Worm (Caenorhabditis elegans) whole organism, L1 larva: Measurements from ENCODE around the gene gst-42.

Experiments
- ceh-90 ChIP-seq: sonication (generic microtip); optimal IDR thresholded peaks from 2 replicates; lab custom pipeline; 2016; ENCODE audit warnings: missing genetic modification characterization, missing compliant biosample characterization
- dpl-1 ChIP-seq, 3 experiments: fragments of 150-350 bp in 2 of 3; sonication (generic microtip) in 1 of 3; optimal IDR thresholded peaks; 2 replicates each; lab custom pipeline; 2014 to 2017; ENCODE audit warnings: missing biosample characterization in 3 of 3, missing genetic modification characterization in 3 of 3, missing genetic modification reagents in 3 of 3
- nhr-28 ChIP-seq: fragments of 150-350 bp; optimal IDR thresholded peaks from 2 replicates; lab custom pipeline; 2014; ENCODE audit warnings: missing biosample characterization, missing genetic modification characterization

DNA sequence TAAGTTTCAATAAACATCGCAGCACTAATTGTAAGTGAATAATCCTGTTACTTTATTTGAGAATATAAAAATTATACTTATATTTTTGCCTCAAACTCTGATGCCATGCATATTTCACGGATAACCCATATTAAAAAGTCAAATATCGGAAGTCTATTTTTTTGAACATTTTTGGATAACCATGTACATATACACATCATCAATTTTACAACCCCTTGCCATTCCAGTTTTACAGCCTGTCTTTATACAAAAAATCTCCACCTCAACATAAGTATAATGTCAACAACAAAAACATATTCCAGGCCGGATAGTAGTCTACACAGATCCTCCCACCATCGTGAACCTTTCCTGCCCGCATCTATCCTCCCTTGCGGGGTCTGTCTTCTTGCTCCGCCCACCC, 43.5 kb downstream of the gst-42 start, which contains the start of gene hnd-1:
- TF ChIP-seq ceh-90 (tag; lab: Kevin White, UChicago) (no peak), dpl-1 (GFP tag; optimal IDR thresholded peaks at IDR 0.05; lab: Kevin White, UChicago) (no peak), nhr-28 (no peak)
